Worm (Caenorhabditis elegans): Measurements from ENCODE around the gene nol-9.
A peak's percentile ranks its signal among the peaks of the same experiment; 100 is the strongest.
"Not testable (repeated sequence)": the region's sequence is repeated elsewhere in the genome, so short reads cannot be mapped to it uniquely, and the experiment has no call there.

The nol-9 gene

ce11 chrIV:13415739-13416271 lies 6.5 kb upstream of the nol-9 start, which contains the start of the genes pik-1 and aptf-2 (continued):
- TF ChIP-seq ceh-79 (tag; optimal IDR thresholded peaks at IDR 0.05) (no peak), egrh-3 (GFP tag; IDR thresholded peaks at IDR 0.05) (no peak), F55B11.4 (tag; optimal IDR thresholded peaks at IDR 0.05; ENCODE audit: borderline replicate concordance, insufficient read depth) (no peak), ceh-58 (GFP tag; IDR thresholded peaks at IDR 0.05) (no peak), B0336.3 (GFP tag; IDR thresholded peaks at IDR 0.05) (no peak), B0035.1 (tag; optimal IDR thresholded peaks at IDR 0.05) (no peak), F10E7.11 (tag; optimal IDR thresholded peaks at IDR 0.05) (no peak), efl-1 (GFP tag; optimal IDR thresholded peaks at IDR 0.05) (peak; percentile 91), dpl-1 (GFP tag; optimal IDR thresholded peaks at IDR 0.05) (peak; percentile 54), dpff-1 (tag; optimal IDR thresholded peaks at IDR 0.05) (no peak), lin-35 (GFP tag; optimal IDR thresholded peaks at IDR 0.05) (peak in 1 of 3 experiments; percentile 3), aptf-3 (GFP tag; IDR thresholded peaks at IDR 0.05) (no peak), pha-4 (tag; optimal IDR thresholded peaks at IDR 0.05) (no peak), ztf-26 (tag; optimal IDR thresholded peaks at IDR 0.05) (no peak), hsf-1 (GFP tag; IDR thresholded peaks at IDR 0.05) (peak; percentile 70), snpc-1.3 (tag; optimal IDR thresholded peaks at IDR 0.05; ENCODE audit: insufficient read depth) (no peak), tlf-1 (GFP tag; optimal IDR thresholded peaks at IDR 0.05) (no peak), attf-3 (GFP tag; conservative IDR thresholded peaks at IDR 0.05) (peak; percentile 45; the same call in 1 of the 2 replicates), zim-3 (tag; optimal IDR thresholded peaks at IDR 0.05) (no peak), tbp1 (GFP tag; optimal IDR thresholded peaks at IDR 0.05) (no peak)

ce11 chrIV:13429240-13429639 lies 6.9 kb downstream of the nol-9 start, which contains the start of gene K09B11.4:
TSS of gene K09B11.4 (plus strand) at chrIV:13429540.
- TF ChIP-seq sptf-2 (GFP tag; optimal IDR thresholded peaks at IDR 0.05) (no peak), ztf-26 (tag; optimal IDR thresholded peaks at IDR 0.05) (no peak), zim-3 (tag; optimal IDR thresholded peaks at IDR 0.05) (no peak), ceh-40 (GFP tag; IDR thresholded peaks at IDR 0.05) (no peak), hsf-1 (GFP tag; IDR thresholded peaks at IDR 0.05) (no peak), nhr-80 (tag; optimal IDR thresholded peaks at IDR 0.05) (no peak), lag-1 (GFP tag; IDR thresholded peaks at IDR 0.05) (no peak), D2030.7 (GFP tag; IDR thresholded peaks at IDR 0.05) (no peak), Y67H2A.10 (GFP tag; conservative IDR thresholded peaks at IDR 0.05) (no peak), T07F8.4 (tag; optimal IDR thresholded peaks at IDR 0.05) (no peak)

- TF ChIP-seq Y79H2A.3 (GFP tag; conservative IDR thresholded peaks at IDR 0.05) (peak; percentile 31; the same call in 1 of the 2 replicates), ztf-6 (GFP tag; IDR thresholded peaks at IDR 0.05) (peak; percentile 65; the same call in 1 of the 2 replicates), F33H1.4 (GFP tag; IDR thresholded peaks at IDR 0.05) (peak; percentile 54), him-1 (tag; optimal IDR thresholded peaks at IDR 0.05) (peak; percentile 46), hsf-1 (GFP tag; IDR thresholded peaks at IDR 0.05) (peak; percentile 40; the same call in 1 of the 2 replicates), ceh-100 (GFP tag; IDR thresholded peaks at IDR 0.05) (peak; percentile 43; the same call in 1 of the 2 replicates), madf-8 (GFP tag; conservative IDR thresholded peaks at IDR 0.05) (peak; percentile 19; the same call in 1 of the 2 replicates), Y53G8AR.9 (GFP tag; conservative IDR thresholded peaks at IDR 0.05) (peak; percentile 44; the same call in 1 of the 2 replicates), hmg-1.2 (GFP tag; IDR thresholded peaks at IDR 0.05) (peak; percentile 33), C17E4.6 (GFP tag; IDR thresholded peaks at IDR 0.05) (0 out of 2 replicates have a peak, but pooled peaks have one; percentile 7), aptf-3 (GFP tag; IDR thresholded peaks at IDR 0.05) (0 out of 2 replicates have a peak, but pooled peaks have one; percentile 56), lin-26 (GFP tag; IDR thresholded peaks at IDR 0.05) (peak; percentile 100), rpc-1 (tag; optimal IDR thresholded peaks at IDR 0.05) (peak; percentile 1), D2030.7 (GFP tag; IDR thresholded peaks at IDR 0.05) (peak; percentile 48; the same call in 1 of the 2 replicates), tbp1 (GFP tag; optimal IDR thresholded peaks at IDR 0.05) (peak; percentile 72), rcor-1 (GFP tag; IDR thresholded peaks at IDR 0.05) (peak; percentile 80), nfyb-1 (GFP tag; IDR thresholded peaks at IDR 0.05) (peak; percentile 77), snpc-4 (GFP tag; optimal IDR thresholded peaks at IDR 0.05) (peak; percentile 38), snpc-4 (tag; optimal IDR thresholded peaks at IDR 0.05) (peak in 3 of 4 experiments; percentile 68 to 95 (median 92)), ekl-4 (GFP tag; IDR thresholded peaks at IDR 0.05) (peak; percentile 67; the same call in 1 of the 2 replicates), egl-44 (GFP tag; IDR thresholded peaks at IDR 0.05) (0 out of 2 replicates have a peak, but pooled peaks have one; percentile 40), hmg-20 (GFP tag; IDR thresholded peaks at IDR 0.05) (0 out of 2 replicates have a peak, but pooled peaks have one; percentile 36)
- not testable (repeated sequence) for TF ChIP-seq rpc-1 (optimal IDR thresholded peaks at IDR 0.05)
These were observed 7.8 kb downstream of the nol-9 start for ce11 chrIV:13430137-13430536.
